Worm (Caenorhabditis elegans) whole organism, young adult: ENCODE data around the gene evl-14.

Source experiments
- B0035.1 ChIP-seq: sonication (generic microtip); optimal IDR thresholded peaks from 2 replicates; lab custom pipeline; 2016; ENCODE audit warnings: missing genetic modification characterization, mild to moderate bottlenecking, missing compliant biosample characterization, missing genotype, missing genetic modification reagents
- B0336.3 ChIP-seq: fragments of 200-800 bp; sonication (Bioruptor generic); IDR thresholded peaks from 2 replicates; pipeline ENCODE4 v1.3.6; 2022; ENCODE audit warnings: missing genetic modification characterization, missing compliant biosample characterization
- D2030.7 ChIP-seq: fragments of 200-800 bp; sonication (Bioruptor generic); IDR thresholded peaks from 2 replicates; pipeline ENCODE4 v1.3.6; 2022; ENCODE audit warnings: missing genetic modification reagents, missing genetic modification characterization, missing compliant biosample characterization
- F22D6.2 ChIP-seq: sonication (generic microtip); optimal IDR thresholded peaks from 2 replicates; lab custom pipeline; 2016; ENCODE audit warnings: mild to moderate bottlenecking, missing genetic modification characterization, missing compliant biosample characterization
- F33H1.4 ChIP-seq: fragments of 200-800 bp; sonication (Bioruptor generic); IDR thresholded peaks from 2 replicates; pipeline ENCODE4 v1.3.6; 2022; ENCODE audit warnings: missing genetic modification reagents, missing genetic modification characterization, missing compliant biosample characterization
- F39B2.1 ChIP-seq: fragments of 200-800 bp; sonication (Bioruptor generic); IDR thresholded peaks from 2 replicates; pipeline ENCODE4 v1.3.6; 2022; ENCODE audit warnings: missing genetic modification reagents, missing genetic modification characterization, missing compliant biosample characterization
- Y67H2A.10 ChIP-seq: fragments of 200-800 bp; sonication (Bioruptor generic); conservative IDR thresholded peaks from 2 replicates; pipeline ENCODE4 v1.3.6; 2022; ENCODE audit warnings: missing genetic modification reagents, missing genetic modification characterization, missing compliant biosample characterization
- Y79H2A.3 ChIP-seq: fragments of 200-800 bp; sonication (Bioruptor generic); conservative IDR thresholded peaks from 2 replicates; pipeline ENCODE4 v1.3.6; 2022; ENCODE audit warnings: missing genetic modification reagents, missing genetic modification characterization, missing compliant biosample characterization
- Y95B8A.8 ChIP-seq: fragments of 200-800 bp; sonication (Bioruptor generic); IDR thresholded peaks from 2 replicates; pipeline ENCODE4 v1.3.6; 2022; ENCODE audit warnings: missing genetic modification reagents, missing genetic modification characterization, missing compliant biosample characterization
- ZK185.1 ChIP-seq: sonication (generic microtip); optimal IDR thresholded peaks from 2 replicates; lab custom pipeline; 2016; ENCODE audit warnings: mild to moderate bottlenecking, missing genetic modification characterization, missing compliant biosample characterization; ENCODE audit not compliant: poor library complexity, severe bottlenecking
- akir-1 ChIP-seq: fragments of 200-800 bp; sonication (Bioruptor generic); optimal IDR thresholded peaks from 2 replicates; lab custom pipeline; 2018; ENCODE audit warnings: mild to moderate bottlenecking, missing genetic modification characterization, moderate library complexity, missing compliant biosample characterization
- athp-1 ChIP-seq: sonication (generic microtip); optimal IDR thresholded peaks from 2 replicates; lab custom pipeline; 2017; ENCODE audit warnings: mild to moderate bottlenecking, missing genetic modification characterization, missing compliant biosample characterization
- attf-5 ChIP-seq: fragments of 200-800 bp; sonication (Bioruptor generic); optimal IDR thresholded peaks from 2 replicates; lab custom pipeline; 2018; ENCODE audit warnings: mild to moderate bottlenecking, missing genetic modification characterization, missing compliant biosample characterization
- bed-2 ChIP-seq: fragments of 200-800 bp; sonication (Bioruptor generic); IDR thresholded peaks from 2 replicates; pipeline ENCODE4 v1.3.6; 2022; ENCODE audit warnings: missing genetic modification reagents, missing genetic modification characterization, missing compliant biosample characterization
- cebp-1 ChIP-seq, 2 experiments: fragments of 200-800 bp in 1 of 2; sonication (Bioruptor generic) in 1 of 2; sonication (generic microtip) in 1 of 2; IDR thresholded peaks in 1 of 2; optimal IDR thresholded peaks in 1 of 2; 2 replicates each; pipeline versions ENCODE4 v1.3.6 to Lab custom; 2017 to 2022; ENCODE audit warnings: missing compliant biosample characterization in 2 of 2, missing genetic modification characterization in 2 of 2, mild to moderate bottlenecking in 1 of 2, missing genetic modification reagents in 1 of 2, moderate library complexity in 1 of 2
- ceh-27 ChIP-seq: fragments of 200-800 bp; sonication (Bioruptor generic); optimal IDR thresholded peaks from 2 replicates; lab custom pipeline; 2018; ENCODE audit warnings: mild to moderate bottlenecking, missing genetic modification characterization, moderate library complexity, missing compliant biosample characterization
- ceh-58 ChIP-seq: fragments of 200-800 bp; sonication (Bioruptor generic); IDR thresholded peaks from 2 replicates; pipeline ENCODE4 v1.3.6; 2022; ENCODE audit warnings: missing genetic modification characterization, missing compliant biosample characterization
- die-1 ChIP-seq: sonication (generic microtip); optimal IDR thresholded peaks from 2 replicates; lab custom pipeline; 2016; ENCODE audit warnings: missing genotype, mild to moderate bottlenecking, missing genetic modification characterization, missing compliant biosample characterization
- dpff-1 ChIP-seq: sonication (generic microtip); optimal IDR thresholded peaks from 2 replicates; lab custom pipeline; 2017; ENCODE audit warnings: mild to moderate bottlenecking, missing genetic modification characterization, missing compliant biosample characterization
- egl-18 ChIP-seq: fragments of 200-800 bp; sonication (Bioruptor generic); IDR thresholded peaks from 2 replicates; pipeline ENCODE4 v1.3.6; 2022; ENCODE audit warnings: missing genetic modification reagents, missing genetic modification characterization, missing compliant biosample characterization
- egrh-3 ChIP-seq: fragments of 200-800 bp; sonication (Bioruptor generic); IDR thresholded peaks from 2 replicates; pipeline ENCODE4 v1.3.6; 2022; ENCODE audit warnings: missing genetic modification reagents, missing genetic modification characterization, missing compliant biosample characterization
- gei-17 ChIP-seq: fragments of 200-800 bp; sonication (Bioruptor generic); optimal IDR thresholded peaks from 2 replicates; lab custom pipeline; 2018; ENCODE audit warnings: mild to moderate bottlenecking, missing genetic modification characterization, missing compliant biosample characterization
- him-1 ChIP-seq: sonication (generic microtip); optimal IDR thresholded peaks from 2 replicates; lab custom pipeline; 2016; ENCODE audit warnings: missing genotype, missing genetic modification reagents, missing genetic modification characterization, missing compliant biosample characterization
- hmg-1.2 ChIP-seq: fragments of 200-800 bp; sonication (Bioruptor generic); IDR thresholded peaks from 2 replicates; pipeline ENCODE4 v1.3.6; 2022; ENCODE audit warnings: missing genetic modification reagents, missing genetic modification characterization, missing compliant biosample characterization
- hrde-1 ChIP-seq: sonication (generic microtip); optimal IDR thresholded peaks from 2 replicates; lab custom pipeline; 2016; ENCODE audit warnings: missing genetic modification characterization, mild to moderate bottlenecking, missing compliant biosample characterization, moderate library complexity, missing genotype, missing genetic modification reagents, borderline replicate concordance
- hsf-1 ChIP-seq: fragments of 200-800 bp; sonication (Bioruptor generic); IDR thresholded peaks from 2 replicates; pipeline ENCODE4 v1.3.6; 2022; ENCODE audit warnings: missing genetic modification reagents, missing genetic modification characterization, missing compliant biosample characterization
- let-607 ChIP-seq, 2 experiments: fragments of 200-800 bp in 1 of 2; sonication (Bioruptor generic) in 1 of 2; sonication (generic microtip) in 1 of 2; optimal IDR thresholded peaks; 2 replicates each; lab custom pipeline; 2016 to 2018; ENCODE audit warnings: mild to moderate bottlenecking in 2 of 2, missing compliant biosample characterization in 2 of 2, missing genetic modification characterization in 2 of 2, moderate library complexity in 2 of 2, missing genotype in 1 of 2
- lin-26 ChIP-seq: fragments of 200-800 bp; sonication (Bioruptor generic); IDR thresholded peaks from 2 replicates; pipeline ENCODE4 v1.3.6; 2022; ENCODE audit warnings: missing genetic modification reagents, missing genetic modification characterization, missing compliant biosample characterization
- lin-35 ChIP-seq, 3 experiments: fragments of 150-350 bp in 2 of 3; sonication (generic microtip) in 1 of 3; optimal IDR thresholded peaks; 2 replicates each; lab custom pipeline; 2014 to 2018; ENCODE audit warnings: missing biosample characterization in 3 of 3, missing genetic modification characterization in 3 of 3, missing genetic modification reagents in 3 of 3
- madf-10 ChIP-seq: sonication (generic microtip); optimal IDR thresholded peaks from 2 replicates; lab custom pipeline; 2016; ENCODE audit warnings: mild to moderate bottlenecking, missing genetic modification characterization, missing compliant biosample characterization
- madf-8 ChIP-seq: fragments of 200-800 bp; sonication (Bioruptor generic); conservative IDR thresholded peaks from 2 replicates; pipeline ENCODE4 v1.3.6; 2022; ENCODE audit warnings: missing genetic modification reagents, missing genetic modification characterization, missing compliant biosample characterization
- mel-28 ChIP-seq: sonication (generic microtip); optimal IDR thresholded peaks from 2 replicates; lab custom pipeline; 2016; ENCODE audit warnings: borderline replicate concordance, mild to moderate bottlenecking, missing genetic modification characterization, missing compliant biosample characterization
- mxl-1 ChIP-seq: sonication (generic microtip); optimal IDR thresholded peaks from 2 replicates; lab custom pipeline; 2016; ENCODE audit warnings: missing genetic modification characterization, missing compliant biosample characterization
- nfya-1 ChIP-seq: sonication (generic microtip); optimal IDR thresholded peaks from 2 replicates; lab custom pipeline; 2017; ENCODE audit warnings: antibody characterized with exemption, missing compliant biosample characterization, missing genetic modification characterization, borderline replicate concordance; ENCODE audit not compliant: insufficient read depth
- nfya-2 ChIP-seq: fragments of 200-800 bp; sonication (Bioruptor generic); IDR thresholded peaks from 2 replicates; pipeline ENCODE4 v1.3.6; 2022; ENCODE audit warnings: missing genetic modification reagents, missing genetic modification characterization, missing compliant biosample characterization
- nhr-90 ChIP-seq: sonication (generic microtip); optimal IDR thresholded peaks from 2 replicates; lab custom pipeline; 2016; ENCODE audit warnings: missing genotype, mild to moderate bottlenecking, missing genetic modification characterization, missing compliant biosample characterization
- rcor-1 ChIP-seq: fragments of 200-800 bp; sonication (Bioruptor generic); IDR thresholded peaks from 2 replicates; pipeline ENCODE4 v1.3.6; 2022; ENCODE audit warnings: missing genetic modification reagents, missing genetic modification characterization, missing compliant biosample characterization
- repo-1 ChIP-seq: sonication (generic microtip); optimal IDR thresholded peaks from 2 replicates; lab custom pipeline; 2017; ENCODE audit warnings: mild to moderate bottlenecking, missing genetic modification characterization, missing compliant biosample characterization
- tbp1 ChIP-seq: fragments of 200-800 bp; sonication (Bioruptor generic); optimal IDR thresholded peaks from 2 replicates; lab custom pipeline; 2018; ENCODE audit warnings: mild to moderate bottlenecking, missing genetic modification characterization, missing compliant biosample characterization
- unc-130 ChIP-seq: sonication (generic microtip); optimal IDR thresholded peaks from 2 replicates; lab custom pipeline; 2016; ENCODE audit warnings: missing genetic modification reagents, missing genetic modification characterization, missing compliant biosample characterization
- unc-62 ChIP-seq: fragments of 150-350 bp; optimal IDR thresholded peaks from 2 replicates; lab custom pipeline; 2014; ENCODE audit warnings: missing biosample characterization, missing genetic modification reagents, missing genetic modification characterization
- zim-3 ChIP-seq: sonication (generic microtip); optimal IDR thresholded peaks from 2 replicates; lab custom pipeline; 2017; ENCODE audit warnings: mild to moderate bottlenecking, missing genetic modification characterization, moderate library complexity, missing compliant biosample characterization
- ztf-18 ChIP-seq: sonication (generic microtip); optimal IDR thresholded peaks from 2 replicates; lab custom pipeline; 2016; ENCODE audit warnings: missing genotype, mild to moderate bottlenecking, missing genetic modification characterization, missing compliant biosample characterization
- ztf-22 ChIP-seq: fragments of 200-800 bp; sonication (Bioruptor generic); optimal IDR thresholded peaks from 2 replicates; lab custom pipeline; 2018; ENCODE audit warnings: mild to moderate bottlenecking, missing genetic modification characterization, moderate library complexity, missing compliant biosample characterization
- ztf-26 ChIP-seq: sonication (generic microtip); optimal IDR thresholded peaks from 2 replicates; lab custom pipeline; 2017; ENCODE audit warnings: missing genetic modification characterization, missing compliant biosample characterization
- ztf-28 ChIP-seq: fragments of 200-800 bp; sonication (Bioruptor generic); IDR thresholded peaks from 2 replicates; pipeline ENCODE4 v1.3.6; 2022; ENCODE audit warnings: missing genetic modification reagents, missing genetic modification characterization, missing compliant biosample characterization

evl-14 gene

ce11 chrIII:4281955-4282618, 30.8 kb downstream of the evl-14 start (continued):
- peak; percentile 93 for TF ChIP-seq unc-62 (GFP tag; lab: Kevin White, UChicago)
- TF ChIP-seq F33H1.4 (GFP tag; lab: Robert Waterston, UW), result peak; percentile 31
- no peak for TF ChIP-seq Y79H2A.3
- peak; percentile 89 for TF ChIP-seq B0035.1 (tag; lab: Kevin White, UChicago)
- TF ChIP-seq athp-1 (tag; lab: Kevin White, UChicago), result peak; percentile 96
- peak; percentile 24 for TF ChIP-seq ZK185.1 (tag; lab: Kevin White, UChicago)
- peak in 2 of 3 experiments; percentile 42 to 89 for TF ChIP-seq lin-35 (GFP tag; optimal IDR thresholded peaks at IDR 0.05; lab: Kevin White, UChicago)
- peak; percentile 87 for TF ChIP-seq egrh-3
- no peak; the same call in 1 of the 2 replicates for TF ChIP-seq Y67H2A.10 (GFP tag; lab: Robert Waterston, UW)
- peak; percentile 98 for TF ChIP-seq ztf-26
- peak; percentile 82 for TF ChIP-seq ztf-18 (tag; lab: Kevin White, UChicago)
- peak; percentile 41 for TF ChIP-seq zim-3 (tag; lab: Kevin White, UChicago)
- peak; percentile 94 for TF ChIP-seq gei-17 (GFP tag; lab: Kevin White, UChicago)
- TF ChIP-seq hrde-1 (tag; lab: Kevin White, UChicago), result no peak
- TF ChIP-seq unc-130, result peak; percentile 4
- peak; percentile 81 for TF ChIP-seq lin-26 (GFP tag; lab: Robert Waterston, UW)
- peak; percentile 92 for TF ChIP-seq hmg-1.2 (GFP tag; lab: Robert Waterston, UW)
- 0 out of 2 replicates have a peak, but pooled peaks have one; percentile 29 for TF ChIP-seq hsf-1
- no peak for TF ChIP-seq nfya-2 (GFP tag; lab: Robert Waterston, UW)
- no peak for TF ChIP-seq madf-8
- peak; percentile 73; the same call in 1 of the 2 replicates for TF ChIP-seq egl-18 (GFP tag; lab: Robert Waterston, UW)
- TF ChIP-seq bed-2 (GFP tag; lab: Robert Waterston, UW), result peak; percentile 41; the same call in 1 of the 2 replicates
- peak; percentile 99 for TF ChIP-seq ztf-22 (GFP tag; lab: Kevin White, UChicago)
- no peak for TF ChIP-seq mxl-1 (tag; lab: Kevin White, UChicago)
- peak; percentile 61 for TF ChIP-seq akir-1 (GFP tag; lab: Kevin White, UChicago)
- peak; percentile 79 for TF ChIP-seq rcor-1 (GFP tag; lab: Robert Waterston, UW)
- TF ChIP-seq ceh-27 (GFP tag; lab: Kevin White, UChicago), result peak; percentile 94
- TF ChIP-seq F22D6.2 (tag; lab: Kevin White, UChicago), result peak; percentile 96
- peak; percentile 94 for TF ChIP-seq repo-1 (tag; lab: Kevin White, UChicago)
- TF ChIP-seq attf-5 (GFP tag; lab: Kevin White, UChicago), result peak; percentile 98
- TF ChIP-seq mel-28 (tag; lab: Kevin White, UChicago), result no peak
- TF ChIP-seq him-1 (tag; lab: Kevin White, UChicago), result no peak
- TF ChIP-seq ztf-28 (GFP tag; lab: Robert Waterston, UW), result 0 out of 2 replicates have a peak, but pooled peaks have one; percentile 11
- TF ChIP-seq tbp1 (GFP tag; lab: Kevin White, UChicago), result peak; percentile 72
- peak; percentile 98 for TF ChIP-seq madf-10 (tag; lab: Kevin White, UChicago)
- TF ChIP-seq let-607 (tag; optimal IDR thresholded peaks at IDR 0.05; lab: Kevin White, UChicago), result peak; percentile 93 to 95
- TF ChIP-seq B0336.3, result peak; percentile 99
- TF ChIP-seq ceh-58 (GFP tag; lab: Robert Waterston, UW), result no peak
- no peak for TF ChIP-seq D2030.7 (GFP tag; lab: Robert Waterston, UW)
- TF ChIP-seq F39B2.1 (GFP tag; lab: Robert Waterston, UW), result no peak
- peak; percentile 67; the same call in 1 of the 2 replicates for TF ChIP-seq Y95B8A.8 (GFP tag; lab: Robert Waterston, UW)
- peak; percentile 89 for TF ChIP-seq nhr-90 (tag; lab: Kevin White, UChicago)
- no peak for TF ChIP-seq nfya-1
- peak; percentile 84 for TF ChIP-seq dpff-1
- TF ChIP-seq cebp-1 (GFP tag; IDR thresholded peaks at IDR 0.05; lab: Robert Waterston, UW), result peak; percentile 80; the same call in 1 of the 2 replicates
- peak; percentile 98 for TF ChIP-seq cebp-1 (tag; optimal IDR thresholded peaks at IDR 0.05; lab: Kevin White, UChicago)
- TF ChIP-seq die-1, result peak; percentile 93
